Fruit fly (Drosophila melanogaster): ENCODE measurements around the gene SA1.

Gene SA1

DNA sequence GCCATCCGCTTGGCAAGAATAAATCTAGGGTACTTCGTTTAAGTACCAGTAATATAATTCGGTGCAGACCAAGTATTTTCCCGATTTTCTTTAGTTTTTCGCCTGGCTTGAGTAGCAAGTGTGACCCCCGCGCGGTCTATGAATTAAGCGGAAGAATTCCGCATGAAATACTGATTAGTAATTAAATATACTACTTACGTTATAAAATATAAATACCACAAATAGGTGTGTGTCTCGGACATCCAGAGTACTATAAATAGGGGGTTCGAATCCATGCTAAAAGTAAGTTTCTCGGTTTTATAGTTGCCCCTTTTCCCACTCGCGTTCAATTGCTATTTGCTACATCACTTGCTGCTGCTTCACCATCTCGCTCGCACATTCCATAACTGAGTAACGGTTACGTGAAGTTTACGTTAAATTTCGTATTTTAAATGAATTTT lies 21.4 kb downstream of the SA1 start, which contains the start of gene snRNP-U1-70K (continued):
- TF ChIP-seq YL-1 (GFP tag; optimal IDR thresholded peaks at IDR 0.05) (peak; percentile 86), caup (GFP tag; optimal IDR thresholded peaks at IDR 0.05; ENCODE audit: severe bottlenecking) (no peak), ssp (GFP tag; IDR thresholded peaks at IDR 0.05) (0 out of 2 replicates have a peak, but pooled peaks have one; percentile 5), bigmax (GFP tag; optimal IDR thresholded peaks at IDR 0.05) (peak; percentile 98), CG1233 (GFP tag; optimal IDR thresholded peaks at IDR 0.05) (no peak), CG9797 (GFP tag; optimal IDR thresholded peaks at IDR 0.05) (peak; percentile 94), Pdp1 (GFP tag; optimal IDR thresholded peaks at IDR 0.05) (peak in 1 of 2 experiments; percentile 54), CG9932 (GFP tag; IDR thresholded peaks at IDR 0.05) (peak; percentile 44), corto (GFP tag; optimal IDR thresholded peaks at IDR 0.05) (no peak), Dip3 (GFP tag; optimal IDR thresholded peaks at IDR 0.05) (no peak), CG15514 (GFP tag; optimal IDR thresholded peaks at IDR 0.05) (peak; percentile 81), kni (GFP tag; optimal IDR thresholded peaks at IDR 0.05) (peak; percentile 4), Dek (tag; optimal IDR thresholded peaks at IDR 0.05) (peak; percentile 66), Lpt (GFP tag; optimal IDR thresholded peaks at IDR 0.05) (no peak), org-1 (GFP tag; optimal IDR thresholded peaks at IDR 0.05) (no peak), CG13287 (GFP tag; IDR thresholded peaks at IDR 0.05; ENCODE audit: partially characterized antibody) (peak; percentile 53; the same call in 1 of the 2 replicates), CG9215 (GFP tag; IDR thresholded peaks at IDR 0.05) (no peak), tin (GFP tag; optimal IDR thresholded peaks at IDR 0.05) (no peak), CG11696 (GFP tag; IDR thresholded peaks at IDR 0.05) (no peak), jing (GFP tag; optimal IDR thresholded peaks at IDR 0.05) (no peak), tna (GFP tag; IDR thresholded peaks at IDR 0.05; ENCODE audit: partially characterized antibody) (no peak; the same call in 1 of the 2 replicates), CG3847 (GFP tag; IDR thresholded peaks at IDR 0.05) (peak; percentile 23; the same call in 1 of the 2 replicates), Max (GFP tag; optimal IDR thresholded peaks at IDR 0.05) (peak; percentile 21), Dfd (GFP tag; optimal IDR thresholded peaks at IDR 0.05) (no peak), chinmo (GFP tag; IDR thresholded peaks at IDR 0.05; ENCODE audit: partially characterized antibody) (no peak), stwl (tag; optimal IDR thresholded peaks at IDR 0.05) (peak; percentile 93), Stat92E (GFP tag; optimal IDR thresholded peaks at IDR 0.05) (peak in 1 of 3 experiments; percentile 5), gfzf (GFP tag; optimal IDR thresholded peaks at IDR 0.05) (peak; percentile 89), chn (GFP tag; optimal IDR thresholded peaks at IDR 0.05) (peak; percentile 42), Awh (GFP tag; IDR thresholded peaks at IDR 0.05) (peak; percentile 33; the same call in 1 of the 2 replicates), CG11247 (GFP tag; IDR thresholded peaks at IDR 0.05) (peak; percentile 19; the same call in 1 of the 2 replicates), CG10267 (tag; optimal IDR thresholded peaks at IDR 0.05) (peak; percentile 62), tll (GFP tag; optimal IDR thresholded peaks at IDR 0.05) (no peak), zfh1 (GFP tag; IDR thresholded peaks at IDR 0.05) (0 out of 3 replicates have a peak, but pooled peaks have one; percentile 7), CG12219 (GFP tag; optimal IDR thresholded peaks at IDR 0.05) (no peak), CoRest (tag; optimal IDR thresholded peaks at IDR 0.05) (peak; percentile 26), Hmx (GFP tag; optimal IDR thresholded peaks at IDR 0.05) (no peak), CG13123 (GFP tag; optimal IDR thresholded peaks at IDR 0.05) (no peak), CG11085 (GFP tag; IDR thresholded peaks at IDR 0.05) (0 out of 2 replicates have a peak, but pooled peaks have one; percentile 13), h (optimal IDR thresholded peaks at IDR 0.05) (no peak), CG18011 (GFP tag; optimal IDR thresholded peaks at IDR 0.05) (peak; percentile 98), pita (GFP tag; optimal IDR thresholded peaks at IDR 0.05) (peak; percentile 94), Xbp1 (GFP tag; optimal IDR thresholded peaks at IDR 0.05) (no peak), Med (GFP tag) (peak; percentile 83), Myb (GFP tag; optimal IDR thresholded peaks at IDR 0.05) (peak; percentile 98), CG33213 (GFP tag; optimal IDR thresholded peaks at IDR 0.05) (peak; percentile 40), Eip74EF (GFP tag; optimal IDR thresholded peaks at IDR 0.05) (no peak), nerfin-2 (GFP tag; IDR thresholded peaks at IDR 0.05; ENCODE audit: partially characterized antibody) (no peak), Abd-B (GFP tag; optimal IDR thresholded peaks at IDR 0.05) (peak; percentile 52)

Data from whole organism, embryonic.